Worm (Caenorhabditis elegans) whole organism, early embryonic: ENCODE data around the gene rpl-38.

Experiments
- aly-1 ChIP-seq: sonication (generic microtip); optimal IDR thresholded peaks from 2 replicates; lab custom pipeline; 2016; ENCODE audit warnings: missing genetic modification characterization, missing compliant biosample characterization
- ama-1 ChIP-seq: fragments of 150-350 bp; optimal IDR thresholded peaks from 2 replicates; lab custom pipeline; 2014
- ets-7 ChIP-seq: sonication (generic microtip); optimal IDR thresholded peaks from 2 replicates; lab custom pipeline; 2016; ENCODE audit warnings: missing genotype, missing genetic modification characterization, missing compliant biosample characterization
- flt-1 ChIP-seq: fragments of 200-800 bp; sonication (Bioruptor generic); IDR thresholded peaks from 2 replicates; pipeline ENCODE4 v1.3.6; 2022; ENCODE audit warnings: missing genetic modification characterization, missing compliant biosample characterization
- hmg-4 ChIP-seq: fragments of 200-800 bp; sonication (Bioruptor generic); optimal IDR thresholded peaks from 2 replicates; lab custom pipeline; 2018; ENCODE audit warnings: mild to moderate bottlenecking, missing genetic modification characterization, missing compliant biosample characterization
- scrt-1 ChIP-seq: fragments of 200-800 bp; sonication (Bioruptor generic); IDR thresholded peaks from 2 replicates; pipeline ENCODE4 v1.3.6; 2022; ENCODE audit warnings: missing genetic modification characterization, missing compliant biosample characterization
- tbx-11 ChIP-seq: fragments of 200-800 bp; sonication (Bioruptor generic); IDR thresholded peaks from 2 replicates; pipeline ENCODE4 v1.3.6; 2022; ENCODE audit warnings: missing genetic modification characterization, missing compliant biosample characterization
- tbx-37 ChIP-seq: fragments of 200-800 bp; sonication (Bioruptor generic); conservative IDR thresholded peaks from 2 replicates; pipeline ENCODE4 v1.3.6; 2022; ENCODE audit warnings: missing genetic modification reagents, missing genetic modification characterization, missing compliant biosample characterization

ce11 chrV:15517413-15517812 lies 5.4 kb downstream of the rpl-38 start, which contains the start of gene F21A3.3:
- TF ChIP-seq scrt-1 (GFP tag; lab: Robert Waterston, UW), result no peak
- TF ChIP-seq tbx-11 (GFP tag; lab: Robert Waterston, UW), result no peak
- no peak for TF ChIP-seq ets-7 (tag; lab: Kevin White, UChicago)
- no peak for TF ChIP-seq ama-1 (lab: Kevin White, UChicago)
- no peak for TF ChIP-seq aly-1 (tag; lab: Kevin White, UChicago)
- TF ChIP-seq hmg-4, result no peak
- TF ChIP-seq tbx-37 (GFP tag; lab: Robert Waterston, UW), result no peak
- TF ChIP-seq flt-1 (GFP tag; lab: Robert Waterston, UW), result no peak
